Fruit fly (Drosophila melanogaster): ENCODE data around the gene verm.

verm gene

dm6 chr3L:19649374-19649948, 45.6 kb downstream of the verm start, which contains the start of gene Oat (continued):
- no peak for TF ChIP-seq CG3995 (GFP tag; optimal IDR thresholded peaks at IDR 0.05)
- no peak for TF ChIP-seq ken (GFP tag; IDR thresholded peaks at IDR 0.05)
- TF ChIP-seq run (tag; optimal IDR thresholded peaks at IDR 0.05) = no peak
- TF ChIP-seq Dfd (GFP tag; optimal IDR thresholded peaks at IDR 0.05) = no peak
- no peak for TF ChIP-seq Blimp-1 (GFP tag; optimal IDR thresholded peaks at IDR 0.05)
- no peak for TF ChIP-seq mirr (GFP tag; optimal IDR thresholded peaks at IDR 0.05)
- TF ChIP-seq crp (GFP tag; optimal IDR thresholded peaks at IDR 0.05) = no peak
- no peak for TF ChIP-seq aop (GFP tag; IDR thresholded peaks at IDR 0.05)
- no peak for TF ChIP-seq disco-r (GFP tag; optimal IDR thresholded peaks at IDR 0.05)
- peak; percentile 87 for TF ChIP-seq ftz-f1 (GFP tag; optimal IDR thresholded peaks at IDR 0.05)
- no peak for TF ChIP-seq CG1792 (GFP tag; optimal IDR thresholded peaks at IDR 0.05)
- peak; percentile 39 for TF ChIP-seq sens (GFP tag)

- no peak for TF ChIP-seq cg (GFP tag; optimal IDR thresholded peaks at IDR 0.05)
- TF ChIP-seq disco-r (GFP tag; optimal IDR thresholded peaks at IDR 0.05) = no peak
- no peak for TF ChIP-seq hth (optimal IDR thresholded peaks at IDR 0.05)
- TF ChIP-seq Atf3 (GFP tag; optimal IDR thresholded peaks at IDR 0.05) = no peak
- peak; percentile 25 for TF ChIP-seq CG34376 (GFP tag; optimal IDR thresholded peaks at IDR 0.05)
- TF ChIP-seq sug (tag; optimal IDR thresholded peaks at IDR 0.05) = peak; percentile 98
- TF ChIP-seq sd (tag; optimal IDR thresholded peaks at IDR 0.05) = no peak
- TF ChIP-seq exex (tag; optimal IDR thresholded peaks at IDR 0.05) = peak; percentile 73
- no peak for TF ChIP-seq CG14050 (GFP tag; IDR thresholded peaks at IDR 0.05)
- no peak for TF ChIP-seq CG18262 (tag; optimal IDR thresholded peaks at IDR 0.05)
- TF ChIP-seq MTF-1 (GFP tag; optimal IDR thresholded peaks at IDR 0.05; ENCODE audit: borderline replicate concordance) = no peak
- peak; percentile 19 for TF ChIP-seq CG3995 (GFP tag; optimal IDR thresholded peaks at IDR 0.05)
- no peak for TF ChIP-seq Bgb (GFP tag; IDR thresholded peaks at IDR 0.05; ENCODE audit: partially characterized antibody)
- no peak for TF ChIP-seq Hr51 (GFP tag; optimal IDR thresholded peaks at IDR 0.05)
- no peak for TF ChIP-seq cwo (GFP tag; optimal IDR thresholded peaks at IDR 0.05)
- TF ChIP-seq da (GFP tag; optimal IDR thresholded peaks at IDR 0.05) = no peak
- no peak for TF ChIP-seq CG7372 (GFP tag; IDR thresholded peaks at IDR 0.05)
Measured at dm6 chr3L:19648648-19649047, 46.4 kb downstream of the verm start.

dm6 chr3L:19646292-19646691, 48.8 kb downstream of the verm start:
- TF ChIP-seq Ets65A (GFP tag) (peak; percentile 22), ab (GFP tag; optimal IDR thresholded peaks at IDR 0.05) (no peak), peb (GFP tag; IDR thresholded peaks at IDR 0.05) (no peak), CG14667 (GFP tag; IDR thresholded peaks at IDR 0.05) (no peak), mld (GFP tag; IDR thresholded peaks at IDR 0.05; ENCODE audit: partially characterized antibody) (no peak), shn (GFP tag; optimal IDR thresholded peaks at IDR 0.05) (no peak), CG17802 (tag; optimal IDR thresholded peaks at IDR 0.05) (no peak), Bgb (GFP tag; IDR thresholded peaks at IDR 0.05; ENCODE audit: partially characterized antibody) (0 out of 2 replicates have a peak, but pooled peaks have one; percentile 18), CG4282 (GFP tag; optimal IDR thresholded peaks at IDR 0.05) (no peak), Blimp-1 (GFP tag; optimal IDR thresholded peaks at IDR 0.05) (no peak), CG11560 (tag; IDR thresholded peaks at IDR 0.05) (peak; percentile 83; the same call in 2 of the 3 replicates), H15 (GFP tag; IDR thresholded peaks at IDR 0.05) (0 out of 3 replicates have a peak, but pooled peaks have one; percentile 14), croc (GFP tag; conservative IDR thresholded peaks at IDR 0.05) (no peak), mirr (GFP tag; optimal IDR thresholded peaks at IDR 0.05) (peak; percentile 18), MESR4 (GFP tag; optimal IDR thresholded peaks at IDR 0.05) (no peak), stwl (tag; optimal IDR thresholded peaks at IDR 0.05) (peak; percentile 19), CG7928 (GFP tag; optimal IDR thresholded peaks at IDR 0.05) (peak; percentile 69), CG34422 (GFP tag; IDR thresholded peaks at IDR 0.05) (peak; percentile 43; the same call in 1 of the 3 replicates), E2f2 (GFP tag; IDR thresholded peaks at IDR 0.05) (peak; percentile 31; the same call in 1 of the 2 replicates), org-1 (GFP tag; optimal IDR thresholded peaks at IDR 0.05) (no peak), Dp (GFP tag; optimal IDR thresholded peaks at IDR 0.05) (peak; percentile 22), HLH4C (GFP tag; IDR thresholded peaks at IDR 0.05; ENCODE audit: partially characterized antibody) (peak; percentile 47; the same call in 1 of the 3 replicates), CG7963 (GFP tag; IDR thresholded peaks at IDR 0.05; ENCODE audit: partially characterized antibody) (0 out of 3 replicates have a peak, but pooled peaks have one; percentile 16)

Data from whole organism, embryonic.